Worm (Caenorhabditis elegans) whole organism, dauer: Measurements from ENCODE around the gene ceh-79.

Experiments
- unc-62 ChIP-seq: sonication (generic microtip); optimal IDR thresholded peaks from 2 replicates; lab custom pipeline; 2017; ENCODE audit warnings: missing biosample characterization, missing genetic modification reagents, missing genetic modification characterization

Gene ceh-79

ce11 chrV:13286525-13286924, 15.1 kb upstream of the ceh-79 start:
- TF ChIP-seq unc-62 (GFP tag; lab: Kevin White, UChicago), result no peak

ce11 chrV:13288881-13289280, 12.8 kb upstream of the ceh-79 start:
- no peak for TF ChIP-seq unc-62 (GFP tag; lab: Kevin White, UChicago)

DNA sequence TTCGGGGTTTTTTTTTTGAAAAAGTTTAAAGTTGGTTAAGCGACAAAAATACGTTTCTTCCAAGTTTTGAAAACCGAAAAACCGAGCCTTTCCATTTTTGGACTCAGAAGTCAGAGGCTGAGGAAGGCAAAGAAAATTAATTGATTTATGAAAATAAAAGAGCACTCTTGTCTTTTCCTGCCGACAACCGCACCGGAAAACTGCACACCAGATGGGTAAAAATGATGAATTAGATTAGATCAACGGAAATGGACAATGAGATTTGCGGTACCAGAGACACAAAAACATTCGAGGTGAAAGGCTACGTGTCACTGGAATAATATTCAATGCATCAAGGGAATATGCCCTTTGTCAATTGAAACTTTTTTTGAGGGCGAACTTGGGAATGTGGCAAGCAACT, 7.1 kb upstream of the ceh-79 start:
- TF ChIP-seq unc-62 (GFP tag; lab: Kevin White, UChicago), result no peak

ce11 chrV:13295859-13296258, 5.8 kb upstream of the ceh-79 start, which contains the start of gene uig-1:
uig-1 (minus strand) TSS chrV:13295978.
- TF ChIP-seq unc-62 (GFP tag; lab: Kevin White, UChicago), result no peak

- no peak for TF ChIP-seq unc-62 (GFP tag; lab: Kevin White, UChicago)
Measured at ce11 chrV:13297220-13297619, 4.4 kb upstream of the ceh-79 start, which contains the start of gene C26E1.1. C26E1.1 (plus strand) TSS chrV:13297520.

DNA sequence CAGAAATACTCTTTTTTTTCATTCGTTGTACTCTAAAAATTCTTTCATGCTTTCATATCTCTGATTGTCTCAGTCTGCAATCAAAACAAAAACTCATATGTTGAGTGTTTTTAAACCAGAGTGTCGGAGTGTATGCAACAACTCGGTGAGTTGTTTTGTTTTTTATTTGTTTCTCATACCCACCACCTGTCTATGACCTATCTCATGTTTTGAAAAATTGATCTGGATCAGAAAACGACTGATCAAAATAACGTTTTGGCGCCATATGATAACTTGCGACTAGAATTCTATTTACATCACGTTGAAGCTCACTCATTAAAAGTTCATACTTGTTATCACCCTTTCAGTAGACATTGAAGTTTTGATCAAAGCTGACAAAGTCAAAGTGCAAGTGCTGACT, 2.9 kb upstream of the ceh-79 start:
- no peak for TF ChIP-seq unc-62 (GFP tag; lab: Kevin White, UChicago)

DNA sequence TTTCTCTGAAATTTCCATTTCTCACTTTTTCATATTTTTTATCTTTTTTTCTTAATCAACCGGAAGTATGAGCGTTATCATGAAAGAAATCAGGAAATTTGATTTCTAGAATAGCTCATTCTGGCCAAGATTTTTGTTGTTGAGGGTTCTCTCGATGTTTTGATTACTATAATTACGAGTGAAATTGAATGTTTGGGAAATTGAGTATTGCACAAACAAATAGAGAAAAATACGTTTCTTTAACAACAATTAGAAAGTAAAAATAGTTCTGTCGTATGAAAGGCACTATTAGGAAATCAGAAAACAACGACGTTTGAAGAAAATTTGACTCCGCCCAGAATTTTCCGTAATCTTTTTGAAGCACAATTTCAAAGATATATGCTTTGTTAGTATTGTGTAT, 2.2 kb upstream of the ceh-79 start:
- no peak for TF ChIP-seq unc-62 (GFP tag; lab: Kevin White, UChicago)

DNA sequence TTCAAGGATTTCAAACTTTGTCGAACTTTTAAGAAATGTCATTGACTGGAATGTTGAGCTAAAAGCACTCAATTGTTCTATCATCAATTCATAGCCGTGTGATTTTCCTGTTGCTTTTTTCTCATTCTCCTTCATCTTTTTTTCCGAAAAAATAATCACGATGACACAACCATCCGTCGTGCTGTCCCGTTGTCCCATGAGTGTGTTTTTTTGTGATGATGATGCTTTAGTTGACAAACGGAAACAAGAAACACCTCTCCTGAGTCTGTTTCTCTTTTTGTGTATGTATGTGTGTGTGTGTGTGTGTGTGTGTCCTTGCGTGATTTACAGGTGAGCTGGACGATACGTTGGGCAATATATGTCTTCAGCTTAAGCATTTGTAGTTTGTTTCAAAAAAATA, 1.1 kb upstream of the ceh-79 start:
- no peak for TF ChIP-seq unc-62 (GFP tag; lab: Kevin White, UChicago)

DNA sequence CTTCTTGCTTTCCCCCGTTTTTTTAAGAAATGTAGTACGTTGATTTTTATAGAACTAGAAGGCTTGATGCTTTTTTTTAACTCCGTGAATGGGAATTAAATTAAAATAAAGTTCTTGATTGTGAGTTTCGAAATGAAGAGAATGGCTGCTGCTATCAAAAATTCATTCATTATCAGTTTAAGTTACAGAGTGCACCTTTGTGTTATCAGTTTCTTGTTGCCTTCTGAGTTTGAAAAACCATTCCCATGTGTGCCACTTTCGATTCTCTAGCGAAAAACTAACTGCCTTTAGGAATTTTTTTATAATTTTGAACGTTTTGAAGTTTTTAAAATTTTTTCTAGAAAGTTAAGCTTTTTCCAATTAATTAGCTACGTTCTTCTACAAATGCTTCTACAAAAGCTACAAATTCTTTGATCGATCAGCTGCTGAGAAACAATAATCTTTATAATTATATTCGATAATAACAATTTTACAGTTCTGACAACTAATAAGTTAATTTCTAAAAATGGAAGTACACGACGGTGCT, 3.1 kb downstream of the ceh-79 start, which contains the start of gene C26E1.2:
Gene C26E1.2, plus strand, starts transcription at position 476 of the 526 bp plus-strand sequence.
- TF ChIP-seq unc-62 (GFP tag; lab: Kevin White, UChicago), result no peak

DNA sequence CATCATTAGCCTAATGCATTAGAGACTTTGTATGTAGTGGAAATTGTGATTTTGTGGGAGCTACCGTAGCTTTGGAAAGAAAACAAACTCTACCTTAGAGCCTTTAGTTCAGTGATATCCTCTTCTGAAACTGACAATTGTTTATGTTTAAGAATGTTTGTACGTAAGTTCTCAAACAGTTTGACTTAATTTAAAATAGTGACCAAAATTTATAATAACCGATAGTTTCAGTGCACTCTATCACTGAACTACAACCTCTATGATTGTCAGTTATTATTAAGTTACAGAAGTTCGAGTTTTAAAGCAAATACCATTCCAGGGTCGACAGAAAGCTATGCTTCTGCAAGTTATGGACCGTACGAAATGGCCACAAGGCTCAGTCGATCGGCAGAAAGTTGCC, 7.0 kb downstream of the ceh-79 start, which contains the start of gene C50B6.1:
Gene C50B6.1, plus strand, starts transcription at position 301 of the 400 bp plus-strand sequence.
- TF ChIP-seq unc-62 (GFP tag; lab: Kevin White, UChicago), result no peak

DNA sequence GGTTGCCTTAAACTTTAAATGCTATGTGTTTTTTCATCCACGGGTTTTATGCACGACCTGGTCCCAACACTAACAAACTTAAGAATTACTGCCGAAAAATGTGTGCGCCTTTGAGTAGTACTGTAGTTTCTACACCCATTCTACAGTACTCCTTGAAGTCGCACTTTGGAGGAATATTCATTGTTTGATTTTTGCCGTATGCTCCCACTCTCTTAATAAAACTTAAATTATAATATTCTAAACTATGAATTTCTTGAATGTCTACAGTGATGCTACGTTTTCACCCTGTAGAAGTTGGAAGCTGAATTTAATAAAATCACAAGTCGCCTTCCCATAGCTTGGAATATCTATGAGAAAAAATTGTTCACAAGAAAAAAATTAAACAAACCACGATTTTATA, 8.2 kb downstream of the ceh-79 start:
- TF ChIP-seq unc-62 (GFP tag; lab: Kevin White, UChicago), result no peak

- TF ChIP-seq unc-62 (GFP tag; lab: Kevin White, UChicago), result no peak
Measured at ce11 chrV:13312210-13312676, 10.6 kb downstream of the ceh-79 start, which contains the start of gene nasp-2. nasp-2 (minus strand) TSS chrV:13312260.

DNA sequence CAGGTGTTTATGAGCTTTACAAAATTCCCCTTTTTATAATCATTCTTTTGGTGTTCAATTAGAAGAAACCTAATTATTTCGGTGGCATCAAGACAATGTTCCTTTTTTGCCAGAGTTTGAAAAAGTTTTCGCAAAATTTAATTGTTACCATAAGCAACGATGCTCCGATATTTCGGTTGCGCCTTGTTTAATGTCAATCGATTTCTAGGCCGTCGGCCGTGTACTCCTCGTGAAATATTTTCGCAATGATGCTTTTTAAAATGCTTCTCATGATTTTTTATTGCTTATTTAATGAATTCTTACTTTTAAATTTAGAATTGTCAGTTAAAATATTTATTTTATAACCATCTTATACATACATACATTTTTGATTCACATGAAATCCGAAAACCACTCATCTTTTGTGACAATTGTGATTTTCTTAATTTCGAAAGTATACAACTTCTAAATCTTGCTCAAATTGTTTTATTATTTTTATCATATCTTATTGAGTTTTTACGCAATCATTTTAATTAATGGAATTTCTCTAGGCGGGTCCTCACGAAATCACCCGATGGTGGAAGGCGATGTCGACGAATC, 11.5 kb downstream of the ceh-79 start, which contains the start of gene C50B6.3:
Gene C50B6.3, plus strand, starts transcription at position 529 of the 579 bp plus-strand sequence.
- TF ChIP-seq unc-62 (GFP tag; lab: Kevin White, UChicago), result no peak

- no peak for TF ChIP-seq unc-62 (GFP tag; lab: Kevin White, UChicago)
Measured at ce11 chrV:13317911-13318502, 16.4 kb downstream of the ceh-79 start, which contains the start of the genes col-161 and srh-18. col-161 (minus strand) TSS chrV:13318011. srh-18 (plus strand) TSS chrV:13318452.

DNA sequence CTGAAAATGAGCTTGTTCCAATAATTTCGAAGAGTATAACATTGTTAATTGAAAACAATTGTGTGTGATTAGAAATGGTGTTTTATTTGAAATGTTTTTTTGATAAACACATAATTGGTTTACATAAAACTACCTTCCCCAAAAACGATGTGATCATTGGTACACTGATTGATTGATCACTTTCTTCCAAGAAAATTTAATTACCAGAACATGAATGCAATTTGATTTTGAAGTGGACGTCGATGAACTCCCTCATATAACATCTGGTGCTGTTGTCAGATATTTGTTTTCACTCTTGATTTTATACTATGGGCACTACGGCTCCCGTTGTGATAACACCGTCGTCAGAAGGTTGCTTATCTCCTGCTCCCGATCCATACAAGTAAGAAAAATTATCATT, 19.0 kb downstream of the ceh-79 start, which contains the start of gene srh-15:
Gene srh-15, plus strand, starts transcription at position 301 of the 400 bp plus-strand sequence.
- TF ChIP-seq unc-62 (GFP tag; lab: Kevin White, UChicago), result no peak
